Fruit fly (Drosophila melanogaster) S2 (cell line): ENCODE data around the gene CG1409.

Experiments
- CG8478 ChIP-seq: fragments of >200 bp; optimal IDR thresholded peaks from 2 replicates; lab custom pipeline; 2018
- CTCF ChIP-seq, 2 experiments: fragments of >200 bp; optimal IDR thresholded peaks; 2 replicates each; lab custom pipeline; 2018

DNA sequence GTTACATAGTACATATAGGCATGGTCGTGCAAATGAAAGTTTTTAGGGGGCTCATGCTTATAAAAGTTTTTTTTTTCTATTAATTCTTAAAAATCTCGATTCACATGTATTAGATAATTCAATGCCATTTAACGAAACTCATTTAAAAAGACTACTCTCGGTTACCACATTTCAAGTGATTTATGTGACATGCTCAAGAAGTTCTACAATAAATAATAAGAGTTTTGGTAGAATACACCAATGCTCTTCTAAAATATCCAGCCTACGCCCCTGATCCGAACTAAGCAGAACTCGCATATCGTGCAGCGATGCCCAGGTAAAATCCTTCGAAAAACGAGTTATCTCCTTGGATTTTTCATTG, 34.5 kb downstream of the CG1409 start:
- TF ChIP-seq CG8478 (lab: Kevin White, UChicago), result no peak
- TF ChIP-seq CTCF (optimal IDR thresholded peaks at IDR 0.05; lab: Kevin White, UChicago), result no peak
